Worm (Caenorhabditis elegans) whole organism, L4/young adult: ENCODE measurements around the gene gmap-1.

ENCODE experiments used
- W03F9.2 ChIP-seq: fragments of 150-350 bp; optimal IDR thresholded peaks from 2 replicates; lab custom pipeline; 2014; ENCODE audit warnings: missing biosample characterization, missing genetic modification characterization
- dao-5 ChIP-seq: sonication (generic microtip); optimal IDR thresholded peaks from 2 replicates; lab custom pipeline; 2016; ENCODE audit warnings: missing genotype, missing genetic modification characterization, moderate library complexity, missing compliant biosample characterization
- him-1 ChIP-seq: sonication (generic microtip); optimal IDR thresholded peaks from 2 replicates; lab custom pipeline; 2016; ENCODE audit warnings: missing genotype, missing genetic modification reagents, missing genetic modification characterization, missing compliant biosample characterization

Gene gmap-1

DNA sequence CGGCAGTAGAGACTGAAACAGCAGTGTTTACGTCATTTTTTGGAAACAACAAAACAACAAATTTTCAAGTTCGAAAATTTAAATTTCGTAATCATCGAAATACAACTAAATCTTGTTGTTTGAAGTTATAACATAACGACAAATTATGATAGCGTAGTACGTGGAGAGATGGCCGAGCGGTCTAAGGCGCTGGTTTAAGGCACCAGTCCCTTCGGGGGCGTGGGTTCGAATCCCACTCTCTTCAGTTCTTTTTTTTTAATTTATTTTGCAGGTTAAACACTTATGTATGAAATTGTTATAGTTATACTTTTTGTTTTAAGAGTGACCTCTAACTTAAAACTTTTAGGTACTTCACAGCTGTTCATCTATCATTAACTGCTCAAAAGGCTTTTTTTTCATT is 7.5 kb upstream of the gmap-1 start:
- TF ChIP-seq him-1 (tag; lab: Kevin White, UChicago) (no peak), dao-5 (no peak), W03F9.2 (tag; lab: Kevin White, UChicago) (no peak)

DNA sequence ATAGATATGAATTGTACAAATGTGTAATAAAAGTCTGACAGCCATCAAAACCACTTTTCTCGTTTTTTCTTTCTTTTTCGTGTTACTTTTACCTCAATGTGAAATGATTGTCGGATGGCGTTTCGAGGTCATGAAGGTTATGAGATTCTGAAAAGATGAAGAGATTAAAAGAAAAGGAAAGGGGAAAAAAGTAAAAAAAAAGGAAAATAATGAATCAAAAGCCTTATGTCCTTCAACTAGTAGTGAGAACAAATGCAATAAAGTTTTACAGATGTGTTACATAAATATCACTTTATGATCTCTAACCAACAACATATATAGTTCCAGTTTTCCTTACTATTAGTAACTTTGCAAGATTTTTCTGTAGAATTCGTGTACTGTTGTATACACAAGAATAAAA is 6.0 kb upstream of the gmap-1 start, which contains the start of gene gmap-3:
Gene gmap-3, minus strand, starts transcription at position 148 of the 400 bp plus-strand sequence.
- no peak for TF ChIP-seq dao-5
- no peak for TF ChIP-seq W03F9.2 (tag; lab: Kevin White, UChicago)
- no peak for TF ChIP-seq him-1 (tag; lab: Kevin White, UChicago)

DNA sequence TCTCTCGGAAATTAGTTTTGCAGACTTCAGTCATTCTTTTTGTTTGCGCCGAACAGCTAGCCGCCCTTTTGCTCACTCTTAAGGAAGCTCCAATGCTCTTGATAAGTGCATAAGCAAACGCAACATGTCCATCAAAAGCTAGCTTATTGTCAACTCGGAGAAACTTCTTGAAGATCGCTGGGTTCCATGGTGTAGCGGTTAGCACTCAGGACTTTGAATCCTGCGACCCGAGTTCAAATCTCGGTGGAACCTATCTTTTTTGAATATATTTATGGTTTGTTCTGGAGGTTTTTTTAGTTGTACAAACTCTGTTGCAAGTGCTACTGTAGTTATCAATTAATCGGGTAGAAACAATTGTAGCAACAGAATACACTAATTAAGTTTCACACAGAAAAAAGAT is 2.7 kb upstream of the gmap-1 start:
- TF ChIP-seq him-1 (tag; lab: Kevin White, UChicago) (no peak), W03F9.2 (tag; lab: Kevin White, UChicago) (no peak), dao-5 (no peak)

DNA sequence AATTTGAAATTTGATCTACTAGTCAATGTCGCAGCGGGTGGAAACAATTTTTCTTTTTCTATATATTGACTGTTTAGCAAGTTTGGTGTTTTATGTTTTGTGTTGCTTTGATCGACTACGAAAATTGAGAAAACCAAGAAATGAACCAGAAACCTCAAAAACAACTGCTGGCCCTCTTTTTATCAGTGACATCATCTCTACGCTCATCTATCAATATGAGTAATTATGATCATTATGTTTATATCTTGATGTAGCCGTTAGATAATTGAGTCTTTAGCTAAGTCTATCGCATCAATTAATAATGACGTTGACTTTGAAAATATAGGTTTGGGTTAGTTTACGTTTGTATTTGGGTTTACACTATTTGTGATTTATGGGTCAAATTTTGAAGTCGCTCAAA is 916 bp upstream of the gmap-1 start:
- TF ChIP-seq dao-5 (no peak), him-1 (tag; lab: Kevin White, UChicago) (no peak), W03F9.2 (tag; lab: Kevin White, UChicago) (no peak)

DNA sequence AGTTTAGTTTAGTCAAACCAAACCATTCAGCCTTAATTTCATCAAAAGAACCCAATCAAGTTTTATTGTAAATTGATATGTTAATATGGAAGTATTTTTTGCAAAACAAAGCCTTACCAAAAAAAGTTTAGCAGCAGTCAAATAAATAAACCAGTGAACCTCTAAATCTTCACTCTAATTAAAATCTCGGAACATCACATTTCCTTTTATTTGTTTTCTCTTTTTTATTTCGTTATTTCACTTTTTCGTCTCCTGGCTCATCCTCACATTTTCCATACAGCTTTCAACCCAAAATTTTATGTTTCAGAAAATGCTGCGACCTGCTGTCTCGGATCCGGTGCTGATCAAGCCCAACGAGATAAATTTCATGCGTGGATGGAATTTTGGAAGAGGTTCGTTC is 4.8 kb downstream of the gmap-1 start, which contains the start of gene C34E7.3:
Gene C34E7.3, plus strand, starts transcription at position 301 of the 400 bp plus-strand sequence.
- no peak for TF ChIP-seq dao-5
- TF ChIP-seq him-1 (tag; lab: Kevin White, UChicago), result no peak
- no peak for TF ChIP-seq W03F9.2 (tag; lab: Kevin White, UChicago)

DNA sequence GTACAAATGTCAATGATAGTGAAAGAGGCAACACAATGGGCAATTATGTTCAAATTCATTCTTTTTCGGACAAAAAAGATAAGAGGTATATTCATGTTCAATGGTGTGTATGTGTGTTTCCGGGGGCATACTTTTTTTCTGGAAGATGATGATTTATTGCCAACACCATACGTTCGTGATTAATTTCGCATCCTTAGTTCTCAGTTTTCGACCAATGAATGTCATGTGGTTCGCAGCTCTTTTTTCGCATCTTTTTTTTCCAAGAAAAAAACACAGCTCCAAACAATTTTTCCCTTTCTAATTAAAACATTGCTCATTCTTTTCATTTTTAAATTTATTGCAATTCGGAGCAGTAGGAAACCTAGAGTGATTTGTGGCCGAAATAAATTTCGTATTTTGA is 6.0 kb downstream of the gmap-1 start:
- TF ChIP-seq him-1 (tag; lab: Kevin White, UChicago) (no peak), dao-5 (no peak), W03F9.2 (tag; lab: Kevin White, UChicago) (no peak)

DNA sequence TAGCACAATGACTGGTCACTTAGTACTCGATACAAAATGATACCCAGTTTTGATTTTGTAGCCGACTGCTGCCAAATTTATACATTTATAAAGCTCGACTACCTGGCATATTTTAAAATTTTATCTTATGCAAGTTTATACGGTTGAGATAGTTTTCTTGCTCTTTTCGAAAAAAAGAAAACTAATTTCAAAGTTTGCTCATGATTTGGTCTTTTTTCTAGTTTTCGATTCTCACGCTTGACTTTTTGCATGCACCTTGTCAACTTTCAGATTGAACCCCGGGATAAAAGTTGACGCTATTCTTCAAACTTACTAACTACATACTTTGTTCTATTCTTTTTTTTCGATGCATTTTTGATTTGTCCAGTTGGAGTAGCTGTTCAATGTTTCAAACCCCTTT is 7.8 kb downstream of the gmap-1 start:
- TF ChIP-seq W03F9.2 (tag; lab: Kevin White, UChicago), result no peak
- TF ChIP-seq him-1 (tag; lab: Kevin White, UChicago), result no peak
- no peak for TF ChIP-seq dao-5

DNA sequence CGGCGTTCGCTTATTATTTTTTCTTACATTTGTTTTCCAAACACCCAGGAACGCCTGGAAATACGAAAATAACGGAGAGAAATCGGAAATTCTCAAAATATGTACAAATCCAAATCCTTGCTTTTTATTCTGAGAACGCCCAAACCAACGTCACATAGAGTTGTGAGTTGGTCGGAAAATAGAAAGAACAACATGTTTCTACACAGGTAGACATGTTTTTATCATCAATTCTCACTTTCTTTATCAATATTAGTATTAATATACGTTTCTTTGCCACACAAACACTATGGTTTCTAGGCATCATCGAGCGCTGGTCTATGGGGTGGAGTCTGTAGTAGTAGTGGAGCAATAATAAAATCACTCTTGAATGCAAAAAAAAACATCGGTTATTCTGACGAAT is 16.3 kb downstream of the gmap-1 start:
- TF ChIP-seq dao-5 (no peak), W03F9.2 (tag; lab: Kevin White, UChicago) (no peak), him-1 (tag; lab: Kevin White, UChicago) (no peak)

DNA sequence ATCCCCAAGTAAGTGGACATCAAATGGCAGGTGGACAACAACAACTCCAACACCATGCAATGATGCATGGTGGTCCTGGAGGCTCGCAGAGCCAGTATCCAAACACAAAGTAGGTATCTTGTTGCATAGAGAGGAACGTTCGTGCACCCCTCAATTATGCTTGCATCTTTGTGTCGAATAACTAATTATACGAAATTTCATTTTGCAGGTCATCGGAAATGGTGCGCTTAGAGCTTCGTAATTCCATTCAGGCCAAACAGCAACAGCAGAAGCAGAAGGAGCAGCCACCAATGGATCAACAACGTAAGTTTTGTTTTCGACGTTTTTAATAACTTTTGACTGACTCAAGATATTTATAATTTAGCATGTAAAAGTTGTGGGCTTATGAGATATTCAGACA is 18.4 kb downstream of the gmap-1 start:
- no peak for TF ChIP-seq dao-5
- no peak for TF ChIP-seq W03F9.2 (tag; lab: Kevin White, UChicago)
- TF ChIP-seq him-1 (tag; lab: Kevin White, UChicago), result no peak

DNA sequence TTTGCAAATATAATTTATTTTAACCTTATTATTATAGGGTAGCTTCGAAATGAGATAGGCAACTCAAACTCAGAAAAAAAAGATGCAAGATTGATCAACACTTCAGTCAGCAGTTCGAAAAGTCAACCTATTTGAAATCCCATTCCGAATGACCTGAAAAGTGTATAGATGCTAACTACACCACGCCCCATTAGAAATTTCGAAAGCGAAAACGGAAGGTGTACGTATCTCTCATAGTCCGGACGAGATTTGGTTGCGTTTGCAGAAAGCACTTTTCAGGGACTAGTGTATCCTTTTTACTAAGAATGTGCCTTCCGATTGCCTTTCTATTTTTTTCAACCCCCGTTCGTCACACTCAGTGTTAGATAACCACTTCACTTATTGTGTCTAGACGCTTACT is 19.1 kb downstream of the gmap-1 start:
- TF ChIP-seq W03F9.2 (tag; lab: Kevin White, UChicago) (no peak), dao-5 (no peak), him-1 (tag; lab: Kevin White, UChicago) (no peak)

DNA sequence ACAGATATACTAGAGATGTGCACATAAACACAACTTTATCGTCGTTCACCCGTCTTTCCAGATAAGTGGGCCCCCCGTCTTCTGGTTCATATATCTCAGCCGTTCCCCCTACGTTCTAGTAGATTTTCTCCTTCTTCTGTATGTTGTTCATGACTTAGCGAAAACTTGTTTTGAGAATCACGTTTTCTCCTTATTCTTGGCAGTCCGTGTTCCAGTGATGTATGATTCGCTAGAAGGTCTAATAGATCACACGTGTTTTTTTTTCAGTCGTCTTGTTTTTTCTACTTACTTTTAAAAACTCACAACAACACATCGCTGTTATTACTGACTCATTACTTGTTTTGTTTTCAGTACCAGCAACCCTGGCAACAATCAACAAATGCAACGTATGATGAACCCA is 19.7 kb downstream of the gmap-1 start:
- TF ChIP-seq him-1 (tag; lab: Kevin White, UChicago) (no peak), dao-5 (no peak), W03F9.2 (tag; lab: Kevin White, UChicago) (no peak)

DNA sequence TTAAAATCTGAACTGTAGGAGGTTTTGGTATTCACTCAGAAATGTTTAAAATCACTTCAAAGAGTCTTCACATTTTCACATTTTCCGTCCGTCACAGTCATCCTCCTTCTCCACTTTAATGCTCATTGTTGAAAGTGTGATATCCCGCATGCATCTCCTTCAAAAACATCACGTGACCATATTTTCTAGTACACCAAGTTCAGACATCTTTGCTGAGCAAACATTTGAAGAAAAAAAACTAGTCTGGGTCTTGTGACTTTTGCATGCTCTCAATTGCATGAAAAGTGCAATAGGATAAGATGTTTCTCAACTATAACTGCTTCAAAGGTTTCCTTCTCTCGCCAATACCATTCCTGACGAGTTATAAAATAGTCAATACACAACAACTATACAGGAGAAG is 20.6 kb downstream of the gmap-1 start:
- TF ChIP-seq him-1 (tag; lab: Kevin White, UChicago) (no peak), dao-5 (no peak), W03F9.2 (tag; lab: Kevin White, UChicago) (no peak)

DNA sequence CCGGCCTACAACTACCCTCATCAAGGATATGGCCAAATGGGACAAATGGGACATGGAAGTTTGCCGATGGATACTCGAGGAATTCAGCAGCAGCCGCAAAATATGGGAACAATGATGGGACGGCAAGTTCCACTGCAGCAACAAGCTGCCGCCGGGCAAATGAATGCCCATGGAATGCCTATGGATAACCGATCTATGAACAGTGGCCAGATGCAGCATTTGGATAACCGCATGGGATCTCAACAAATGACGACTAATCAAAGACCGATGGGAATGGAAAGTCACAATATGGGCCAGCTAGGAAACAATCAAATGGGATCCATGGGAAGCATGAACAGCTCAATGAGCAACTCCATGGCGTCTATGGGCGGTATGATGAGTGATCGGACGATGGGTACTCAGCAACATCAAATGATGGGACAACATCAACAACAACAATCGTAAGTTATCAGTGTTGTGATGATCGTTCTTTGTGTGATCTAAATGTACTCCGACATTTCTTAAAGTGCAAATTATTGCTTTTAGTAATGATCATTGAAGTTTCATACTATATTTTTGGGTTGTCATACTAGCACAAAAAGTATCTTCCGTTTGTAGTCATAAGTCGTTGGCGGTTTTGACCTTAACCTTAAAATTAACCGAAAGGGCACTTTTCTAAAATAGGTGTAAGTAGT is 21.2 kb downstream of the gmap-1 start:
- TF ChIP-seq W03F9.2 (tag; lab: Kevin White, UChicago) (no peak), dao-5 (no peak), him-1 (tag; lab: Kevin White, UChicago) (no peak)

DNA sequence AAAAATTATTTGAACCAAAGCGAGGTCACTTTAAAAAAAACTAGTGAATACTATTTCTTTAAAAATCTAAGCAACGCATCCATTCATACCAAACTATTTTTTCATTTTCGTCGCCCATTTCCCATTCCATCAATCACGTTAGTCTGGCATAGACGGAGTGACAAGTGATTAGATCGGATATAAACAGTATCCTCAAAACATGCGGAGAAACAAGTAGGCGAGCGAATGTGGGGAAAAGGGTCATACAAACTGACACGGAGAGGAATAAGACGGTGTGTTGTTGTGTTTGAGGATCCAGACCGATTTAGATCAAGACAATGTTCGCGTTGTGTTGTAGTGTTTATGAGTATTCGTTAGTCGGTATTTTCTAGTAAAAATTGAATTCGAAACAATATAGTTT is 22.3 kb downstream of the gmap-1 start:
- TF ChIP-seq him-1 (tag; lab: Kevin White, UChicago) (no peak), W03F9.2 (tag; lab: Kevin White, UChicago) (no peak), dao-5 (no peak)

DNA sequence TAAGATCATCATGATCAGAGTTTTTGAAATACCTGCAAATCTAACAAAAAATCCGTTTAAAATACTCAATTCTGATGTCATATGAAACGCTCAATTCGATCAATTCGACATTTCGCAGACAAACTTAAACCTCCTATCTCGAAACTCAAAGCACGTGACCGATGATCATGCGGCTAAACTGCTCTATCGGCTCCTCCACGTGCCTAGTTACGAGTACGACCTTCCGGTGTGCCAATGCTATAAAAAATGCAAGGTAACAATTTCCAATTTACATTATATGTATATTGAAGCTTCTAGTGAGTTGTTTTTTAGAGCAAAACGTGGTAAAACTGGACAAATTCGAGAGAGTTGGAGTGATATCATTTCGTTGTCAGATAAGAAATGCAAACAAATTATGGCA is 23.5 kb downstream of the gmap-1 start:
- TF ChIP-seq W03F9.2 (tag; lab: Kevin White, UChicago) (no peak), him-1 (tag; lab: Kevin White, UChicago) (no peak), dao-5 (no peak)
